Fruit fly (Drosophila melanogaster): Measurements from ENCODE around the gene PsGEF.

The PsGEF gene

DNA sequence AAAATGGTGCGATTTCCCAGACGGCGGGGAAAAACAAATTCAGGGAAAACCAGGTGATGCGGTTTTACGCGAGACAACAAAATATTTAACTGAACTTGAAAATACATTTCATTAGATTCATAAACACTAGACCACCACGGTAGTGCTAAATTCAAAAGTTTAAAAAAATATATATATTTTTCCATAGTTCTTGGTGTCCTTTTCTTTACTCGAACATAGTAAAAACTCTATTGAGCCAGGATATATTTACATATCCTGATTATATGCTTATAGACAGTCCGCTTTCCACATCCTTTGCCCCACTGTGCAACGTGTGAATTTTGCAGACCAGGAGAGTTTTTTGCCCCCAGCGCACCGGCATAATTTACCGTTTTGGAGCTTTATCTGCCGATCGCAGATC, 22.1 kb downstream of the PsGEF start (continued):
- no peak for TF ChIP-seq vri (GFP tag; optimal IDR thresholded peaks at IDR 0.05)
- no peak for TF ChIP-seq Ets96B (tag; optimal IDR thresholded peaks at IDR 0.05)
- TF ChIP-seq Sox15 (GFP tag; optimal IDR thresholded peaks at IDR 0.05) = peak; percentile 43
- TF ChIP-seq CG7368 (GFP tag; optimal IDR thresholded peaks at IDR 0.05) = peak; percentile 4
- TF ChIP-seq CG6854 (GFP tag; optimal IDR thresholded peaks at IDR 0.05) = no peak
- no peak for TF ChIP-seq CG9139 (GFP tag; optimal IDR thresholded peaks at IDR 0.05)
- TF ChIP-seq OdsH (GFP tag; optimal IDR thresholded peaks at IDR 0.05) = peak; percentile 75
- peak; percentile 67 for TF ChIP-seq CG31627 (GFP tag; optimal IDR thresholded peaks at IDR 0.05)
- TF ChIP-seq CG11902 (GFP tag; optimal IDR thresholded peaks at IDR 0.05) = peak; percentile 32
- TF ChIP-seq CG6792 (GFP tag; optimal IDR thresholded peaks at IDR 0.05) = peak; percentile 57
- TF ChIP-seq Hr39 (GFP tag; optimal IDR thresholded peaks at IDR 0.05) = peak; percentile 57
- TF ChIP-seq Eip93F (GFP tag; optimal IDR thresholded peaks at IDR 0.05) = no peak
- peak; percentile 30 for TF ChIP-seq fd59A (GFP tag; optimal IDR thresholded peaks at IDR 0.05)
- peak; percentile 63 for TF ChIP-seq Lpt (GFP tag; optimal IDR thresholded peaks at IDR 0.05)
- TF ChIP-seq dac (GFP tag; optimal IDR thresholded peaks at IDR 0.05) = peak; percentile 67
- TF ChIP-seq Gug (GFP tag; IDR thresholded peaks at IDR 0.05) = peak; percentile 50; the same call in 1 of the 2 replicates
- TF ChIP-seq CG32006 (GFP tag; optimal IDR thresholded peaks at IDR 0.05) = peak; percentile 90
- TF ChIP-seq lz (GFP tag; optimal IDR thresholded peaks at IDR 0.05) = peak; percentile 73
- TF ChIP-seq CG34406 (GFP tag; optimal IDR thresholded peaks at IDR 0.05) = peak; percentile 72
- peak; percentile 34 for TF ChIP-seq spab (GFP tag; optimal IDR thresholded peaks at IDR 0.05)
- TF ChIP-seq Met (GFP tag; optimal IDR thresholded peaks at IDR 0.05) = peak; percentile 78
- TF ChIP-seq dsx (GFP tag; optimal IDR thresholded peaks at IDR 0.05; ENCODE audit: poor library complexity, severe bottlenecking) = no peak
- TF ChIP-seq CG6163 (GFP tag; IDR thresholded peaks at IDR 0.05) = peak; percentile 51; the same call in 2 of the 3 replicates
- peak; percentile 77 for TF ChIP-seq Hr4 (GFP tag; optimal IDR thresholded peaks at IDR 0.05)
- peak; percentile 57 for TF ChIP-seq cyc (GFP tag; optimal IDR thresholded peaks at IDR 0.05)
- peak; percentile 78 for TF ChIP-seq CG4318 (GFP tag; optimal IDR thresholded peaks at IDR 0.05)
- TF ChIP-seq Eip78C (GFP tag) = peak; percentile 93
- no peak for TF ChIP-seq Hr38 (GFP tag; optimal IDR thresholded peaks at IDR 0.05)
- TF ChIP-seq Eip75B (GFP tag; optimal IDR thresholded peaks at IDR 0.05) = peak; percentile 52
- TF ChIP-seq Smox (GFP tag; optimal IDR thresholded peaks at IDR 0.05) = peak; percentile 72
- TF ChIP-seq salr (GFP tag; optimal IDR thresholded peaks at IDR 0.05) = peak in 1 of 2 experiments; percentile 74
- TF ChIP-seq Blimp-1 (GFP tag; optimal IDR thresholded peaks at IDR 0.05) = peak; percentile 37
- TF ChIP-seq achi (GFP tag; optimal IDR thresholded peaks at IDR 0.05) = peak; percentile 80
- peak; percentile 22 for TF ChIP-seq CG6808 (GFP tag; optimal IDR thresholded peaks at IDR 0.05)
- TF ChIP-seq fd85E (GFP tag; optimal IDR thresholded peaks at IDR 0.05) = no peak
- peak; percentile 53 for TF ChIP-seq Ets21C (GFP tag; optimal IDR thresholded peaks at IDR 0.05)
- peak; percentile 65 for TF ChIP-seq CG3919 (GFP tag; optimal IDR thresholded peaks at IDR 0.05)

DNA sequence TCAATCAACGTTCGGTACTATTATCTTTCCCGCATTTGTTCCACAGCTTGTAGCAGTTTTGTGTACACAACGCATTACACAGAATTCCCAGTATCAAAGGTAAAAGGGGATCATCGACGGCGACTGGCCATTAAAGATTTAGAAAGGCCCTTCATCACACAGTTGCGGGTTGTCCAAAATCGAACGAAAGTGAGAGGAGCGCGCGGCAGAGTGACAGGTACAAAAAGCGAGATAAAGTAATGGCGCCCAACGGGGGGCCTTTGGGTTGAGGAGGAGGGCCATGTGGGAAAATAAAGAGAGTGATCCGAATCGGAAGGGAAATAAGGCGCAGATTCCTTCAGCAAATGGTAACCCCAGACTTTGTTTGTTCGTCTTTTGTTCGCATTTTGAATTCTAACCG, 23.7 kb downstream of the PsGEF start:
- TF ChIP-seq Blimp-1 (GFP tag; optimal IDR thresholded peaks at IDR 0.05) = peak; percentile 75
- no peak for TF ChIP-seq CG6808 (GFP tag; optimal IDR thresholded peaks at IDR 0.05)

dm6 chrX:2362414-2362813, 25.1 kb downstream of the PsGEF start:
- TF ChIP-seq spab (GFP tag; optimal IDR thresholded peaks at IDR 0.05) (no peak), Hr39 (GFP tag; optimal IDR thresholded peaks at IDR 0.05) (no peak), CG8119 (GFP tag; IDR thresholded peaks at IDR 0.05) (no peak), Eip78C (GFP tag) (no peak), CG8632 (GFP tag; optimal IDR thresholded peaks at IDR 0.05) (no peak), CG6163 (GFP tag; IDR thresholded peaks at IDR 0.05) (no peak), salr (GFP tag; optimal IDR thresholded peaks at IDR 0.05) (no peak), Met (GFP tag; optimal IDR thresholded peaks at IDR 0.05) (no peak), achi (GFP tag; optimal IDR thresholded peaks at IDR 0.05) (no peak), Gug (GFP tag; IDR thresholded peaks at IDR 0.05) (no peak), Hr4 (GFP tag; optimal IDR thresholded peaks at IDR 0.05) (no peak), fkh (GFP tag; optimal IDR thresholded peaks at IDR 0.05) (no peak), Sox15 (GFP tag; optimal IDR thresholded peaks at IDR 0.05) (no peak), CG11762 (GFP tag; optimal IDR thresholded peaks at IDR 0.05; ENCODE audit: insufficient read depth) (no peak), ss (GFP tag; optimal IDR thresholded peaks at IDR 0.05) (no peak), net (GFP tag; optimal IDR thresholded peaks at IDR 0.05) (no peak), CG7368 (GFP tag; optimal IDR thresholded peaks at IDR 0.05) (no peak), lz (GFP tag; optimal IDR thresholded peaks at IDR 0.05) (no peak), Eip93F (GFP tag; optimal IDR thresholded peaks at IDR 0.05) (no peak)
